Worm (Caenorhabditis elegans) whole organism, early embryonic: ENCODE data around the gene F20B10.3.

Experiments used
- hnd-1 ChIP-seq: sonication (generic microtip); optimal IDR thresholded peaks from 2 replicates; lab custom pipeline; 2016; ENCODE audit warnings: missing genetic modification characterization, missing compliant biosample characterization
- pes-1 ChIP-seq: fragments of 200-800 bp; sonication (Bioruptor generic); IDR thresholded peaks from 2 replicates; pipeline ENCODE4 v1.3.6; 2022; ENCODE audit warnings: missing genetic modification reagents, missing genetic modification characterization, missing compliant biosample characterization

DNA sequence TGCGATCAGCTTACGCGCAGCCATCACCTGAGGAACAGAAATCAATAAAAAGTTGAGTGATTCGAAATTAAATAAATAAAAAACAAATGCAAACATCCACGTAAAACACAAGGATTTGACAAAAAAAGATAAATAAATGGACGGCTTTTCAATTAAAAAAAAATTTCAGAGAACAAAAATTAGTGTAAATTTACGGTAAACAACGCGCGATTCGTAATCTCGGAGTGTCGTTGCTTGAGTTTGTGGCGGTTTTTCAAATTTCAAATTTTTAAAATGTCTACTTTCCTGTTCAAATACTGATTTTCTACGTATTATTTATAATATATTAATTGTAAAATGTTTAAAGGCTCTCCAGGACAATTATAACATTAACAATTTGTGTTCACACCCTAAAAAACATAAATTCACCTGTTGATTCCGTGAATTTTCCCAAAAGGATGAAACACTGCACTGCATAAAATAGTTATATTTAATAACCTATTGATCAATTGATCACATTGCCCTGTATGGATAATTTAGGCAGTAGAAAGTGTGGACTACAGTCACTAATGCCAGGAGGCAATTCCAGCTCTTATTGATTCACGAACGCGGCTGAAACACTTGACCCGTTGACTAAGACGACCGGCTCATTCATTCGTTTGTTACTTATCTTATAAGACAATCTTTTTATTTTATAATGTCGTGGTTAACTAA lies 41.1 kb downstream of the F20B10.3 start, which contains the start of the genes marb-1 and F35G2.3:
- TF ChIP-seq hnd-1 (tag; lab: Kevin White, UChicago): no peak
- no peak for TF ChIP-seq pes-1 (GFP tag; lab: Robert Waterston, UW)
